Worm (Caenorhabditis elegans) whole organism, late embryonic: ENCODE results near the gene R13A5.10.

ENCODE experiments used
- C38D4.7 ChIP-seq: fragments of 200-800 bp; sonication (Bioruptor generic); optimal IDR thresholded peaks from 2 replicates; lab custom pipeline; 2018; ENCODE audit warnings: mild to moderate bottlenecking, missing genetic modification characterization, moderate library complexity, missing compliant biosample characterization
- ama-1 ChIP-seq: fragments of 150-350 bp; optimal IDR thresholded peaks from 2 replicates; lab custom pipeline; 2014
- ceh-24 ChIP-seq: sonication (generic microtip); optimal IDR thresholded peaks from 2 replicates; lab custom pipeline; 2016; ENCODE audit warnings: mild to moderate bottlenecking, missing genetic modification characterization, missing compliant biosample characterization
- dmd-4 ChIP-seq: sonication (generic microtip); optimal IDR thresholded peaks from 2 replicates; lab custom pipeline; 2016; ENCODE audit warnings: borderline replicate concordance, missing genetic modification characterization, missing compliant biosample characterization
- lim-6 ChIP-seq: sonication (generic microtip); optimal IDR thresholded peaks from 2 replicates; lab custom pipeline; 2016; ENCODE audit warnings: missing genetic modification characterization, missing compliant biosample characterization
- nfya-1 ChIP-seq: sonication (generic microtip); optimal IDR thresholded peaks from 2 replicates; lab custom pipeline; 2017; ENCODE audit warnings: missing genetic modification characterization, mild to moderate bottlenecking, missing compliant biosample characterization, antibody characterized with exemption, moderate library complexity
- nhr-11 ChIP-seq: fragments of 150-350 bp; optimal IDR thresholded peaks from 2 replicates; lab custom pipeline; 2014; ENCODE audit warnings: missing biosample characterization, missing genetic modification characterization
- pat-9 ChIP-seq: fragments of 200-800 bp; sonication (Bioruptor generic); optimal IDR thresholded peaks from 2 replicates; lab custom pipeline; 2018; ENCODE audit warnings: mild to moderate bottlenecking, missing genetic modification characterization, moderate library complexity, missing compliant biosample characterization
- ref-2 ChIP-seq: sonication (generic microtip); optimal IDR thresholded peaks from 2 replicates; lab custom pipeline; 2016; ENCODE audit warnings: missing genetic modification characterization, missing compliant biosample characterization
- sdc-2 ChIP-seq: sonication (generic microtip); optimal IDR thresholded peaks from 2 replicates; lab custom pipeline; 2016; ENCODE audit warnings: missing genotype, missing genetic modification characterization, missing compliant biosample characterization
- tbx-2 ChIP-seq: sonication (generic microtip); optimal IDR thresholded peaks from 2 replicates; lab custom pipeline; 2016; ENCODE audit warnings: missing genetic modification characterization, missing compliant biosample characterization

DNA sequence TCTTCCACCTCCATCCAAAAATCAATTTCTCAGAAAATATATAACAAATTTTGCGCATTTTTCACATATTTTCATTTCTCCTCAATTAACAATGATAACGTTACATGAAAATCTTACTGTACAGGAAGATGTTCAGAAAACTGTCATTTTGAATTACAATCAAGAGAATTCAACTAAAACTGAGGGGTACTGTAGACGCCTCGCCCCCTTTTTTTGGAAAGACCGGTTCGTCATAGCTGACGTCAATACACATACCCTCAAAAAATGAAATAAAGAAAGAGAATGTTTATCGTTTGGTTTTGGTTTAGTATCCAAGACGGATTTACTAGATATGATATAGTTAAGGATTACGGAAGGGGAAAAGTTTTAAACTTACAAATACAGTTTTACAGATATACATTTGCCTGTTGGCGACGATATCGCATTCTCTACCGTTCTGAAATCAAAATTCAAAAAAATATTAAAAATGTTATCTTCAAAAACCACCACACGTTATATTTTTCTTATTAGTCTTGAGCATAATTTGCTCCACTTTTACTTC lies 24.8 kb downstream of the R13A5.10 start:
- TF ChIP-seq lim-6 (no peak), sdc-2 (tag; lab: Kevin White, UChicago) (no peak), ref-2 (no peak), pat-9 (tag; lab: Kevin White, UChicago) (no peak), tbx-2 (tag; lab: Kevin White, UChicago) (no peak), dmd-4 (no peak), nfya-1 (tag; lab: Kevin White, UChicago) (no peak), ama-1 (lab: Kevin White, UChicago) (no peak), nhr-11 (tag; lab: Kevin White, UChicago) (no peak), ceh-24 (no peak), C38D4.7 (no peak)
